Worm (Caenorhabditis elegans): ENCODE measurements around the gene pigk-1.

ce11 chrIV:11068314-11068713 is 41.5 kb downstream of the pigk-1 start:
- TF ChIP-seq lin-13 (GFP tag; optimal IDR thresholded peaks at IDR 0.05) (peak; percentile 46), lin-39 (tag; optimal IDR thresholded peaks at IDR 0.05) (peak; percentile 96), unc-130 (tag; optimal IDR thresholded peaks at IDR 0.05) (peak; percentile 42), nhr-28 (tag; optimal IDR thresholded peaks at IDR 0.05) (no peak), C34B4.2 (tag; optimal IDR thresholded peaks at IDR 0.05) (no peak), grh-1 (GFP tag; IDR thresholded peaks at IDR 0.05) (no peak), zag-1 (tag; optimal IDR thresholded peaks at IDR 0.05) (no peak)

All from whole organism, L1 larva.